Worm (Caenorhabditis elegans): Measurements from ENCODE around the gene pitp-1.

The pitp-1 gene

ce11 chrIII:3505051-3505548, 24.5 kb downstream of the pitp-1 start, which contains the start of gene lias-1 (continued):
- TF ChIP-seq dpl-1 (GFP tag; optimal IDR thresholded peaks at IDR 0.05) (peak; percentile 58), snpc-1.1 (tag; optimal IDR thresholded peaks at IDR 0.05; ENCODE audit: insufficient read depth) (peak; percentile 14), dox-1 (GFP tag; IDR thresholded peaks at IDR 0.05) (peak; percentile 75), cebp-1 (GFP tag; IDR thresholded peaks at IDR 0.05) (0 out of 2 replicates have a peak, but pooled peaks have one; percentile 31), cebp-1 (tag; optimal IDR thresholded peaks at IDR 0.05) (peak; percentile 66), madf-3 (GFP tag; IDR thresholded peaks at IDR 0.05) (0 out of 2 replicates have a peak, but pooled peaks have one; percentile 57), lin-40 (tag; optimal IDR thresholded peaks at IDR 0.05) (peak; percentile 70), attf-5 (GFP tag; optimal IDR thresholded peaks at IDR 0.05) (peak; percentile 82), F22D6.2 (tag; optimal IDR thresholded peaks at IDR 0.05) (peak; percentile 7), K12H6.12 (tag; optimal IDR thresholded peaks at IDR 0.05) (peak; percentile 21), lin-54 (GFP tag; optimal IDR thresholded peaks at IDR 0.05) (peak; percentile 69), Y53G8AR.9 (GFP tag; conservative IDR thresholded peaks at IDR 0.05) (0 out of 2 replicates have a peak, but pooled peaks have one; percentile 39), hmg-1.2 (GFP tag; IDR thresholded peaks at IDR 0.05) (peak; percentile 69), Y53F4B.3 (GFP tag; IDR thresholded peaks at IDR 0.05) (no peak), tbp1 (GFP tag; optimal IDR thresholded peaks at IDR 0.05) (peak; percentile 56), ceh-91 (GFP tag; IDR thresholded peaks at IDR 0.05) (peak; percentile 52), ama-1 (optimal IDR thresholded peaks at IDR 0.05) (no peak), ama-1 (GFP tag; optimal IDR thresholded peaks at IDR 0.05) (peak in 1 of 2 experiments; percentile 17), pha-4 (tag; optimal IDR thresholded peaks at IDR 0.05) (peak; percentile 31), madf-6 (GFP tag; IDR thresholded peaks at IDR 0.05) (peak; percentile 75), mel-28 (tag; optimal IDR thresholded peaks at IDR 0.05; ENCODE audit: borderline replicate concordance) (no peak), efl-1 (GFP tag; optimal IDR thresholded peaks at IDR 0.05) (peak; percentile 60), B0336.3 (GFP tag; IDR thresholded peaks at IDR 0.05) (0 out of 2 replicates have a peak, but pooled peaks have one; percentile 27), die-1 (tag; optimal IDR thresholded peaks at IDR 0.05) (no peak), rcor-1 (GFP tag; IDR thresholded peaks at IDR 0.05) (peak; percentile 59), snpc-1.3 (tag; optimal IDR thresholded peaks at IDR 0.05; ENCODE audit: insufficient read depth) (peak; percentile 76), F57C9.4 (tag; optimal IDR thresholded peaks at IDR 0.05) (no peak), F37B4.10 (GFP tag; IDR thresholded peaks at IDR 0.05) (no peak), snpc-4 (GFP tag; optimal IDR thresholded peaks at IDR 0.05) (no peak), snpc-4 (tag; optimal IDR thresholded peaks at IDR 0.05) (peak in 3 of 4 experiments; percentile 28 to 45 (median 31))

- TF ChIP-seq B0035.1 (tag; optimal IDR thresholded peaks at IDR 0.05) (no peak), dox-1 (GFP tag; IDR thresholded peaks at IDR 0.05) (no peak), Y53G8AR.9 (GFP tag; conservative IDR thresholded peaks at IDR 0.05) (no peak), egl-44 (GFP tag; IDR thresholded peaks at IDR 0.05) (peak; percentile 32; the same call in 1 of the 2 replicates), bed-2 (GFP tag; IDR thresholded peaks at IDR 0.05) (no peak), repo-1 (tag; optimal IDR thresholded peaks at IDR 0.05) (no peak)
These were observed 25.4 kb downstream of the pitp-1 start for ce11 chrIII:3504239-3504638.

- TF ChIP-seq rpc-1 (optimal IDR thresholded peaks at IDR 0.05) (no peak), rpc-1 (tag; optimal IDR thresholded peaks at IDR 0.05) (no peak), madf-10 (tag; optimal IDR thresholded peaks at IDR 0.05) (no peak), ztf-28 (GFP tag; IDR thresholded peaks at IDR 0.05) (no peak), lsl-1 (GFP tag; optimal IDR thresholded peaks at IDR 0.05) (no peak), F57A8.1 (GFP tag; optimal IDR thresholded peaks at IDR 0.05) (no peak), efl-1 (GFP tag; optimal IDR thresholded peaks at IDR 0.05) (no peak), lsy-27 (tag; optimal IDR thresholded peaks at IDR 0.05; ENCODE audit: borderline replicate concordance, insufficient read depth) (no peak), lag-1 (GFP tag; IDR thresholded peaks at IDR 0.05) (no peak), hrde-1 (tag; optimal IDR thresholded peaks at IDR 0.05; ENCODE audit: borderline replicate concordance) (no peak), ceh-79 (tag; optimal IDR thresholded peaks at IDR 0.05) (no peak), F55B11.4 (tag; optimal IDR thresholded peaks at IDR 0.05; ENCODE audit: borderline replicate concordance, insufficient read depth) (no peak), hlh-12 (tag; optimal IDR thresholded peaks at IDR 0.05) (no peak), F10E7.11 (tag; optimal IDR thresholded peaks at IDR 0.05) (no peak), cebp-1 (GFP tag; IDR thresholded peaks at IDR 0.05) (no peak), cebp-1 (tag; optimal IDR thresholded peaks at IDR 0.05) (peak; percentile 22)
These were observed 26.3 kb downstream of the pitp-1 start, which contains the start of gene rpl-16 for ce11 chrIII:3503286-3503685. TSS of gene rpl-16 (minus strand) at chrIII:3503604.
